Fruit fly (Drosophila melanogaster): ENCODE results near the gene CG3713.

The CG3713 gene

dm6 chrX:873739-874138 is 26.8 kb upstream of the CG3713 start (continued):
- TF ChIP-seq D (optimal IDR thresholded peaks at IDR 0.05) (no peak), D (GFP tag; optimal IDR thresholded peaks at IDR 0.05) (no peak), sima (GFP tag; optimal IDR thresholded peaks at IDR 0.05) (no peak), CG7745 (tag; optimal IDR thresholded peaks at IDR 0.05) (no peak), CG2712 (tag; optimal IDR thresholded peaks at IDR 0.05) (peak; percentile 8), shn (GFP tag; optimal IDR thresholded peaks at IDR 0.05) (no peak)

- TF ChIP-seq fd96Cb (tag; optimal IDR thresholded peaks at IDR 0.05) (no peak), CTCF (GFP tag; optimal IDR thresholded peaks at IDR 0.05) (peak; percentile 74)
These were observed 21.5 kb upstream of the CG3713 start for dm6 chrX:868441-868840.

dm6 chrX:862308-862707 is 15.4 kb upstream of the CG3713 start, which contains the start of gene CG14634:
Gene CG14634 (plus strand): TSS chrX:862608.
- no peak for TF ChIP-seq CG30431 (GFP tag; optimal IDR thresholded peaks at IDR 0.05)

dm6 chrX:844523-844922 is 2.4 kb downstream of the CG3713 start, which contains the start of gene CG14635:
Gene CG14635 (plus strand): TSS chrX:844823.
- TF ChIP-seq Gsc (GFP tag; IDR thresholded peaks at IDR 0.05): no peak
- TF ChIP-seq sug (tag; optimal IDR thresholded peaks at IDR 0.05): no peak
- no peak for TF ChIP-seq CG13123 (GFP tag; optimal IDR thresholded peaks at IDR 0.05)
- TF ChIP-seq CG2712 (tag; optimal IDR thresholded peaks at IDR 0.05): no peak
- no peak for TF ChIP-seq CG16815 (GFP tag; optimal IDR thresholded peaks at IDR 0.05)
- no peak for TF ChIP-seq Bdp1 (GFP tag; optimal IDR thresholded peaks at IDR 0.05)
- TF ChIP-seq CG3995 (GFP tag; optimal IDR thresholded peaks at IDR 0.05): no peak

DNA sequence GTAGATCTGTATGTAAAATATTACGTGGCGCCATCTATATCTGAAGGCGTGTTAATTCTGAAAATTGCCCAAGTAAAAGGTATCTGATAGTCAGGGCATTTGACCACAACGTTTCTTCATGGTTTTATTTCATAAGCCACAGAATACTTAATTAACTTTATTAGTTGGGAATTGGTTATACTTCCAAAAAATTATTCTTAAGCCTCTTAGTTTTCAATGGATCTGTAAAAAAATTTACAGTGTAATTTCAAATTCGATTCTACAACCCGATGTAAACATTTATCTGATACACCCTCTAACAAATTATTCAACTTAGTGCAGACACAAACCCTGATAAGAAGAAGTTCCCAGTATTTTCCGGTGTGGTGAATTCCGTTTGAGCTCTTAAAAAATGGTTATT is 3.5 kb downstream of the CG3713 start:
- TF ChIP-seq zf30C (GFP tag; optimal IDR thresholded peaks at IDR 0.05): peak; percentile 65
- TF ChIP-seq CG2120 (GFP tag; optimal IDR thresholded peaks at IDR 0.05): peak; percentile 35
- TF ChIP-seq so (GFP tag; IDR thresholded peaks at IDR 0.05): no peak
- TF ChIP-seq CG10209 (GFP tag; optimal IDR thresholded peaks at IDR 0.05): no peak
- TF ChIP-seq hb (GFP tag; IDR thresholded peaks at IDR 0.05; ENCODE audit: partially characterized antibody): peak; percentile 67
- TF ChIP-seq zen2 (GFP tag; IDR thresholded peaks at IDR 0.05; ENCODE audit: partially characterized antibody): no peak
- peak; percentile 2 for TF ChIP-seq CG18619 (GFP tag; optimal IDR thresholded peaks at IDR 0.05)
- no peak for TF ChIP-seq prd (optimal IDR thresholded peaks at IDR 0.05)
- TF ChIP-seq prd (GFP tag; IDR thresholded peaks at IDR 0.05): peak; percentile 53; the same call in 2 of the 3 replicates
- TF ChIP-seq disco-r (GFP tag; optimal IDR thresholded peaks at IDR 0.05): no peak
- TF ChIP-seq CG6765 (GFP tag; optimal IDR thresholded peaks at IDR 0.05): no peak
- TF ChIP-seq Ptx1 (GFP tag; IDR thresholded peaks at IDR 0.05): peak; percentile 53
- TF ChIP-seq gcm2 (GFP tag; optimal IDR thresholded peaks at IDR 0.05): no peak
- TF ChIP-seq lab (GFP tag; optimal IDR thresholded peaks at IDR 0.05): no peak
- peak; percentile 47; the same call in 1 of the 2 replicates for TF ChIP-seq CG31441 (GFP tag; IDR thresholded peaks at IDR 0.05)
- no peak for TF ChIP-seq CG34422 (GFP tag; IDR thresholded peaks at IDR 0.05)
- peak; percentile 14 for TF ChIP-seq Ssrp (tag; optimal IDR thresholded peaks at IDR 0.05)
- TF ChIP-seq CG15696 (tag; optimal IDR thresholded peaks at IDR 0.05): no peak
- no peak for TF ChIP-seq E2f2 (GFP tag; IDR thresholded peaks at IDR 0.05)
- no peak for TF ChIP-seq danr (GFP tag; IDR thresholded peaks at IDR 0.05)
- peak; percentile 37 for TF ChIP-seq CG7839 (tag; optimal IDR thresholded peaks at IDR 0.05)
- peak; percentile 38; the same call in 1 of the 2 replicates for TF ChIP-seq tna (GFP tag; IDR thresholded peaks at IDR 0.05; ENCODE audit: partially characterized antibody)
- TF ChIP-seq CG30020 (tag; optimal IDR thresholded peaks at IDR 0.05): no peak
- no peak for TF ChIP-seq CG8089 (GFP tag; optimal IDR thresholded peaks at IDR 0.05)
- 0 out of 2 replicates have a peak, but pooled peaks have one; percentile 31 for TF ChIP-seq wdn (GFP tag; IDR thresholded peaks at IDR 0.05)
- TF ChIP-seq Med (GFP tag): peak; percentile 73
- TF ChIP-seq insv (GFP tag; optimal IDR thresholded peaks at IDR 0.05): no peak
- peak; percentile 37 for TF ChIP-seq unpg (GFP tag; optimal IDR thresholded peaks at IDR 0.05)
- TF ChIP-seq Hr78 (GFP tag; optimal IDR thresholded peaks at IDR 0.05): no peak
- peak; percentile 12 for TF ChIP-seq Oli (tag; optimal IDR thresholded peaks at IDR 0.05)

Measured in whole organism, embryonic.